Worm (Caenorhabditis elegans) whole organism, L2 larva: Measurements from ENCODE around the gene C11E4.8.

Source experiments
- C34F6.9 ChIP-seq: fragments of 150-350 bp; optimal IDR thresholded peaks from 2 replicates; lab custom pipeline; 2014; ENCODE audit warnings: missing biosample characterization, missing genetic modification characterization
- F13H6.1 ChIP-seq: sonication (generic microtip); optimal IDR thresholded peaks from 2 replicates; lab custom pipeline; 2016; ENCODE audit warnings: missing genetic modification characterization, missing compliant biosample characterization
- R02D3.7 ChIP-seq: fragments of 150-350 bp; optimal IDR thresholded peaks from 2 replicates; lab custom pipeline; 2014; ENCODE audit warnings: missing biosample characterization, missing genetic modification characterization
- ZK546.5 ChIP-seq: sonication (generic microtip); optimal IDR thresholded peaks from 2 replicates; lab custom pipeline; 2017; ENCODE audit warnings: missing biosample characterization, missing genetic modification characterization
- alr-1 ChIP-seq: fragments of 150-350 bp; optimal IDR thresholded peaks from 2 replicates; lab custom pipeline; 2014; ENCODE audit warnings: missing biosample characterization, missing genetic modification characterization
- ama-1 ChIP-seq: fragments of 150-350 bp; optimal IDR thresholded peaks from 2 replicates; lab custom pipeline; 2018; ENCODE audit warnings: inconsistent platforms
- blmp-1 ChIP-seq: sonication (generic microtip); optimal IDR thresholded peaks from 2 replicates; lab custom pipeline; 2017; ENCODE audit warnings: missing genetic modification characterization, mild to moderate bottlenecking, missing compliant biosample characterization, antibody characterized with exemption, moderate library complexity; ENCODE audit not compliant: insufficient read depth
- ceh-16 ChIP-seq: fragments of 150-350 bp; optimal IDR thresholded peaks from 2 replicates; lab custom pipeline; 2014; ENCODE audit warnings: missing biosample characterization, missing genetic modification characterization
- ceh-82 ChIP-seq: fragments of 150-350 bp; optimal IDR thresholded peaks from 2 replicates; lab custom pipeline; 2014; ENCODE audit warnings: missing biosample characterization, missing genetic modification characterization
- crh-2 ChIP-seq: sonication (generic microtip); optimal IDR thresholded peaks from 2 replicates; lab custom pipeline; 2017; ENCODE audit warnings: missing biosample characterization, missing genetic modification characterization
- dmd-4 ChIP-seq: sonication (generic microtip); optimal IDR thresholded peaks from 2 replicates; lab custom pipeline; 2017; ENCODE audit warnings: missing biosample characterization, missing genetic modification characterization
- elt-1 ChIP-seq: fragments of 150-350 bp; optimal IDR thresholded peaks from 2 replicates; lab custom pipeline; 2014; ENCODE audit warnings: missing biosample characterization, missing genetic modification characterization
- elt-3 ChIP-seq: sonication (generic microtip); optimal IDR thresholded peaks from 2 replicates; lab custom pipeline; 2017; ENCODE audit warnings: missing biosample characterization, missing genetic modification characterization
- fos-1 ChIP-seq: fragments of 150-350 bp; optimal IDR thresholded peaks from 2 replicates; lab custom pipeline; 2014; ENCODE audit warnings: missing biosample characterization, missing genetic modification characterization
- gmeb-1 ChIP-seq: fragments of 150-350 bp; optimal IDR thresholded peaks from 2 replicates; lab custom pipeline; 2014; ENCODE audit warnings: missing biosample characterization, missing genetic modification characterization
- lin-11 ChIP-seq: fragments of 150-350 bp; sonication (generic microtip); optimal IDR thresholded peaks from 2 replicates; lab custom pipeline; 2014; ENCODE audit warnings: missing biosample characterization, missing genetic modification characterization, inconsistent platforms, mixed read lengths
- lin-13 ChIP-seq: fragments of 150-350 bp; optimal IDR thresholded peaks from 2 replicates; lab custom pipeline; 2014; ENCODE audit warnings: missing biosample characterization, missing genetic modification reagents, missing genetic modification characterization
- lin-39 ChIP-seq: fragments of 150-350 bp; optimal IDR thresholded peaks from 2 replicates; lab custom pipeline; 2014; ENCODE audit warnings: missing biosample characterization, missing genetic modification reagents, missing genetic modification characterization
- mbf-1 ChIP-seq: sonication (generic microtip); optimal IDR thresholded peaks from 2 replicates; lab custom pipeline; 2017; ENCODE audit warnings: missing biosample characterization, missing genetic modification characterization
- nhr-10 ChIP-seq: sonication (generic microtip); optimal IDR thresholded peaks from 2 replicates; lab custom pipeline; 2017; ENCODE audit warnings: missing biosample characterization, missing genetic modification characterization
- nhr-11 ChIP-seq: fragments of 150-350 bp; optimal IDR thresholded peaks from 2 replicates; lab custom pipeline; 2014; ENCODE audit warnings: missing biosample characterization, missing genetic modification characterization
- nhr-21 ChIP-seq: fragments of 150-350 bp; optimal IDR thresholded peaks from 2 replicates; lab custom pipeline; 2014; ENCODE audit warnings: missing biosample characterization, missing genetic modification characterization
- nhr-23 ChIP-seq: fragments of 150-350 bp; optimal IDR thresholded peaks from 2 replicates; lab custom pipeline; 2014; ENCODE audit warnings: missing biosample characterization, missing genetic modification reagents, missing genetic modification characterization
- nhr-237 ChIP-seq: fragments of 150-350 bp; optimal IDR thresholded peaks from 2 replicates; lab custom pipeline; 2014; ENCODE audit warnings: missing biosample characterization, missing genetic modification characterization
- nhr-25 ChIP-seq: fragments of 150-350 bp; sonication (generic microtip); optimal IDR thresholded peaks from 3 replicates; lab custom pipeline; 2014; ENCODE audit warnings: missing biosample characterization, missing genetic modification characterization
- sem-4 ChIP-seq: fragments of 150-350 bp; optimal IDR thresholded peaks from 2 replicates; lab custom pipeline; 2014; ENCODE audit warnings: missing biosample characterization, missing genetic modification reagents, missing genetic modification characterization
- sma-3 ChIP-seq: sonication (generic microtip); optimal IDR thresholded peaks from 2 replicates; lab custom pipeline; 2016; ENCODE audit warnings: missing genetic modification reagents, missing genetic modification characterization, missing compliant biosample characterization
- sma-9 ChIP-seq, 2 experiments: fragments of 150-350 bp in 1 of 2; sonication (generic microtip) in 1 of 2; optimal IDR thresholded peaks; 2 replicates each; lab custom pipeline; 2014 to 2016; ENCODE audit warnings: missing genetic modification characterization in 2 of 2, mild to moderate bottlenecking in 1 of 2, missing biosample characterization in 1 of 2, missing compliant biosample characterization in 1 of 2, missing genetic modification reagents in 1 of 2, moderate library complexity in 1 of 2
- snpc-4 ChIP-seq: fragments of 150-350 bp; optimal IDR thresholded peaks from 2 replicates; lab custom pipeline; 2014; ENCODE audit warnings: missing biosample characterization, missing genetic modification characterization
- unc-39 ChIP-seq: fragments of 150-350 bp; optimal IDR thresholded peaks from 2 replicates; lab custom pipeline; 2014; ENCODE audit warnings: missing biosample characterization, missing genetic modification characterization
- unc-62 ChIP-seq: fragments of 150-350 bp; optimal IDR thresholded peaks from 2 replicates; lab custom pipeline; 2014; ENCODE audit warnings: missing biosample characterization, missing genetic modification reagents, missing genetic modification characterization
- zag-1 ChIP-seq: fragments of 150-350 bp; optimal IDR thresholded peaks from 2 replicates; lab custom pipeline; 2014; ENCODE audit warnings: missing biosample characterization, missing genetic modification characterization

Gene C11E4.8

DNA sequence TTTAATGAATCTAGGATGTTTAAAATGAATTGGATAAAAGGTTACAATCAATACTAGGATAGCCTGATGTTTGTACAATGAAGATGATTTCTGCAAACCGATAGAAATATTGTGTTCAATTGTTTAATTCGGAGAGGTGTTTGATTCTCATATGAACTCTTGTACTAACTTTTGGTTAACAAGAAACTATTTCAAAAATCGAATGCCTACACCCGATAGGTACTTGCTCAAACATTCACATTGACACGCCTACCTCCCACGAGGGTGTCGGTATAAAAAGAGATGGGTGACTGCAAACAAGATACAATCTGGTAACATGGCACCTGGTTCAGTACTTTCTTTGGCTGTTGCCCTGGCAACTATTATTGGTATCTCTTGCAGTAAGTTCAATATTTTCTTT is 32.6 kb upstream of the C11E4.8 start, which contains the start of gene gpx-3:
Gene gpx-3 (plus strand): TSS at position 301 of the 400 bp plus-strand sequence.
- TF ChIP-seq nhr-23 (tag; lab: Kevin White, UChicago) (no peak), snpc-4 (no peak), nhr-237 (no peak), lin-39 (tag; lab: Kevin White, UChicago) (no peak), nhr-25 (no peak), alr-1 (tag; lab: Kevin White, UChicago) (no peak), ama-1 (lab: Kevin White, UChicago) (no peak), mbf-1 (tag; lab: Kevin White, UChicago) (no peak), sem-4 (tag; lab: Kevin White, UChicago) (no peak), sma-3 (GFP tag; lab: Kevin White, UChicago) (no peak), ceh-82 (tag; lab: Kevin White, UChicago) (no peak), elt-3 (no peak), F13H6.1 (tag; lab: Kevin White, UChicago) (no peak), nhr-10 (tag; lab: Kevin White, UChicago) (no peak), nhr-21 (tag; lab: Kevin White, UChicago) (no peak), C34F6.9 (tag; lab: Kevin White, UChicago) (no peak), unc-62 (GFP tag; lab: Kevin White, UChicago) (no peak), dmd-4 (no peak), elt-1 (no peak)

ce11 chrX:9589123-9589522 is 31.1 kb upstream of the C11E4.8 start, which contains the start of gene del-8:
del-8 (plus strand) TSS chrX:9589423.
- TF ChIP-seq ZK546.5 (no peak), nhr-10 (tag; lab: Kevin White, UChicago) (no peak)

ce11 chrX:9597299-9597698 is 22.9 kb upstream of the C11E4.8 start:
- no peak for TF ChIP-seq ceh-82 (tag; lab: Kevin White, UChicago)
- TF ChIP-seq unc-39, result no peak
- TF ChIP-seq zag-1 (tag; lab: Kevin White, UChicago), result no peak
- TF ChIP-seq lin-13, result no peak

- TF ChIP-seq fos-1 (tag; lab: Kevin White, UChicago), result peak; percentile 2
- no peak for TF ChIP-seq crh-2 (tag; lab: Kevin White, UChicago)
- peak; percentile 35 for TF ChIP-seq sma-9 (GFP tag; optimal IDR thresholded peaks at IDR 0.05; lab: Kevin White, UChicago)
- no peak for TF ChIP-seq sma-9 (tag; optimal IDR thresholded peaks at IDR 0.05; lab: Kevin White, UChicago)
- TF ChIP-seq nhr-25, result no peak
- TF ChIP-seq C34F6.9 (tag; lab: Kevin White, UChicago), result no peak
- TF ChIP-seq nhr-237, result no peak
- TF ChIP-seq R02D3.7 (tag; lab: Kevin White, UChicago), result no peak
- TF ChIP-seq elt-1, result no peak
These were observed 17.6 kb upstream of the C11E4.8 start for ce11 chrX:9602625-9603024.

ce11 chrX:9603180-9603579 is 17.1 kb upstream of the C11E4.8 start:
- TF ChIP-seq nhr-10 (tag; lab: Kevin White, UChicago) (no peak), gmeb-1 (tag; lab: Kevin White, UChicago) (no peak), ceh-16 (tag; lab: Kevin White, UChicago) (no peak), C34F6.9 (tag; lab: Kevin White, UChicago) (no peak), lin-11 (tag; lab: Kevin White, UChicago) (no peak)

ce11 chrX:9608127-9608526 is 12.1 kb upstream of the C11E4.8 start:
- TF ChIP-seq fos-1 (tag; lab: Kevin White, UChicago), result peak; percentile 32
- no peak for TF ChIP-seq F13H6.1 (tag; lab: Kevin White, UChicago)
- no peak for TF ChIP-seq nhr-11 (tag; lab: Kevin White, UChicago)
- TF ChIP-seq blmp-1 (tag; lab: Kevin White, UChicago), result peak; percentile 68
